Worm (Caenorhabditis elegans) whole organism, young adult: ENCODE results near the gene npr-30.

Source experiments
- bed-1 ChIP-seq: fragments of 200-800 bp; sonication (Bioruptor generic); IDR thresholded peaks from 2 replicates; pipeline ENCODE4 v1.3.6; 2022; ENCODE audit warnings: missing genetic modification reagents, missing genetic modification characterization, missing compliant biosample characterization
- lsy-27 ChIP-seq: sonication (generic microtip); optimal IDR thresholded peaks from 2 replicates; lab custom pipeline; 2017; ENCODE audit warnings: missing genetic modification characterization, mild to moderate bottlenecking, missing compliant biosample characterization, antibody characterized with exemption, missing genotype, borderline replicate concordance; ENCODE audit not compliant: insufficient read depth
- unc-62 ChIP-seq: fragments of 150-350 bp; optimal IDR thresholded peaks from 2 replicates; lab custom pipeline; 2014; ENCODE audit warnings: missing biosample characterization, missing genetic modification reagents, missing genetic modification characterization

ce11 chrIII:33257-33656 lies 30.1 kb downstream of the npr-30 start:
- TF ChIP-seq lsy-27 (tag; lab: Kevin White, UChicago) (no peak), unc-62 (GFP tag; lab: Kevin White, UChicago) (no peak), bed-1 (no peak)
